Worm (Caenorhabditis elegans) whole organism, L3 larva: ENCODE results near the gene F08G12.1.

Experiments
- ZK546.5 ChIP-seq: sonication (generic microtip); optimal IDR thresholded peaks from 2 replicates; lab custom pipeline; 2017; ENCODE audit warnings: missing biosample characterization, missing genetic modification characterization
- ama-1 ChIP-seq: fragments of 150-350 bp; optimal IDR thresholded peaks from 2 replicates; lab custom pipeline; 2018
- ceh-9 ChIP-seq: sonication (generic microtip); optimal IDR thresholded peaks from 2 replicates; lab custom pipeline; 2018; ENCODE audit warnings: missing biosample characterization, missing genetic modification characterization
- elt-1 ChIP-seq: fragments of 150-350 bp; optimal IDR thresholded peaks from 2 replicates; lab custom pipeline; 2014; ENCODE audit warnings: missing biosample characterization, missing genetic modification characterization
- elt-3 ChIP-seq, 3 experiments: fragments of 150-350 bp in 1 of 3; sonication (generic microtip) in 2 of 3; optimal IDR thresholded peaks; 2 replicates in 2 of 3; 4 replicates in 1 of 3; lab custom pipeline; 2014 to 2017; ENCODE audit warnings: missing biosample characterization in 3 of 3, missing genetic modification characterization in 3 of 3
- eor-1 ChIP-seq, 2 experiments: fragments of 150-350 bp; optimal IDR thresholded peaks; 2 replicates each; lab custom pipeline; 2014 to 2018; ENCODE audit warnings: missing biosample characterization in 2 of 2, missing genetic modification characterization in 2 of 2
- nhr-76 ChIP-seq: fragments of 150-350 bp; sonication (generic microtip); optimal IDR thresholded peaks from 5 replicates; lab custom pipeline; 2014; ENCODE audit warnings: missing biosample characterization, missing genetic modification characterization
- nhr-77 ChIP-seq: fragments of 150-350 bp; optimal IDR thresholded peaks from 2 replicates; lab custom pipeline; 2014; ENCODE audit warnings: missing biosample characterization, missing genetic modification characterization

- TF ChIP-seq eor-1 (tag; optimal IDR thresholded peaks at IDR 0.05; lab: Kevin White, UChicago) (no peak), elt-3 (tag; optimal IDR thresholded peaks at IDR 0.05; lab: Kevin White, UChicago) (no peak), nhr-76 (tag; lab: Kevin White, UChicago) (no peak), ceh-9 (tag; lab: Kevin White, UChicago) (no peak), ama-1 (no peak), nhr-77 (tag; lab: Kevin White, UChicago) (no peak), ZK546.5 (tag; lab: Kevin White, UChicago) (no peak), elt-1 (tag; lab: Kevin White, UChicago) (no peak)
Observed at ce11 chrX:11290528-11290927, 15.1 kb downstream of the F08G12.1 start.
